Fruit fly (Drosophila melanogaster) whole organism, embryonic: ENCODE results near the gene beta4GalNAcTB.

Experiments
- Awh ChIP-seq: fragments of 200-800 bp; sonication (Bioruptor generic); IDR thresholded peaks from 2 replicates; pipeline ENCODE4, ENCODE4 v1.3.6; 2022; ENCODE audit warnings: missing biosample characterization, missing genetic modification characterization
- Bteb2 ChIP-seq: fragments of 200-800 bp; sonication (Bioruptor generic); optimal IDR thresholded peaks from 2 replicates; lab custom pipeline; 2016; ENCODE audit warnings: missing biosample characterization, missing genetic modification characterization
- CG10462 ChIP-seq: fragments of 200-800 bp; sonication (Bioruptor generic); optimal IDR thresholded peaks from 2 replicates; lab custom pipeline; 2016; ENCODE audit warnings: missing biosample characterization, missing genetic modification characterization
- CG10565 ChIP-seq: fragments of 200-800 bp; sonication (Bioruptor generic); optimal IDR thresholded peaks from 3 replicates; lab custom pipeline; 2016; ENCODE audit warnings: missing biosample characterization, mild to moderate bottlenecking, missing genetic modification characterization
- CG11093 ChIP-seq: fragments of 200-800 bp; sonication (Bioruptor generic); IDR thresholded peaks from 3 replicates; pipeline ENCODE4 v1.3.6; 2022; ENCODE audit warnings: missing biosample characterization, missing genetic modification characterization
- CG11456 ChIP-seq: fragments of 200-800 bp; sonication (Bioruptor generic); IDR thresholded peaks from 3 replicates; pipeline ENCODE4 v1.3.6; 2022; ENCODE audit warnings: missing biosample characterization, missing genetic modification characterization
- CG12219 ChIP-seq: fragments of 200-800 bp; sonication (Bioruptor generic); optimal IDR thresholded peaks from 3 replicates; lab custom pipeline; 2018; ENCODE audit warnings: missing biosample characterization, mild to moderate bottlenecking, missing genetic modification characterization
- CG12744 ChIP-seq: fragments of 200-800 bp; sonication (Bioruptor generic); optimal IDR thresholded peaks from 2 replicates; lab custom pipeline; 2016; ENCODE audit warnings: missing biosample characterization, missing genetic modification characterization
- CG13624 ChIP-seq: fragments of 200-800 bp; sonication (Bioruptor generic); optimal IDR thresholded peaks from 2 replicates; lab custom pipeline; 2016; ENCODE audit warnings: missing biosample characterization, missing genetic modification characterization
- CG13775 ChIP-seq: fragments of 200-800 bp; sonication (Bioruptor generic); optimal IDR thresholded peaks from 3 replicates; lab custom pipeline; 2017; ENCODE audit warnings: missing biosample characterization, mild to moderate bottlenecking, missing genetic modification characterization
- CG13894 ChIP-seq: fragments of 200-800 bp; sonication (Bioruptor generic); optimal IDR thresholded peaks from 3 replicates; lab custom pipeline; 2018; ENCODE audit warnings: missing biosample characterization, mild to moderate bottlenecking, missing genetic modification characterization, moderate library complexity
- CG16863 ChIP-seq: fragments of 200-800 bp; sonication (Bioruptor generic); optimal IDR thresholded peaks from 3 replicates; lab custom pipeline; 2016; ENCODE audit warnings: missing biosample characterization, missing genetic modification characterization
- CG17361 ChIP-seq: fragments of 200-800 bp; sonication (Bioruptor generic); IDR thresholded peaks from 3 replicates; pipeline ENCODE4 v1.3.6; 2022; ENCODE audit warnings: missing biosample characterization, missing genetic modification characterization
- CG17385 ChIP-seq: fragments of 200-800 bp; sonication (Bioruptor generic); optimal IDR thresholded peaks from 3 replicates; lab custom pipeline; 2018; ENCODE audit warnings: missing biosample characterization, mild to moderate bottlenecking, missing genetic modification characterization
- CG2129 ChIP-seq: fragments of 200-800 bp; sonication (Bioruptor generic); IDR thresholded peaks from 2 replicates; pipeline ENCODE4 v1.3.6; 2022; ENCODE audit warnings: missing biosample characterization, missing genetic modification characterization; ENCODE audit not compliant: partially characterized antibody
- CG2678 ChIP-seq: fragments of 200-800 bp; sonication (Bioruptor generic); optimal IDR thresholded peaks from 3 replicates; lab custom pipeline; 2019; ENCODE audit warnings: missing biosample characterization, mild to moderate bottlenecking, missing genetic modification characterization, moderate library complexity
- CG32772 ChIP-seq: fragments of 200-800 bp; sonication (Bioruptor generic); IDR thresholded peaks from 2 replicates; pipeline ENCODE4 v1.3.6; 2022; ENCODE audit warnings: missing biosample characterization, missing genetic modification characterization
- CG34376 ChIP-seq: fragments of 200-800 bp; sonication (Bioruptor generic); optimal IDR thresholded peaks from 2 replicates; lab custom pipeline; 2018; ENCODE audit warnings: missing biosample characterization, mild to moderate bottlenecking, missing genetic modification characterization
- CG3847 ChIP-seq: fragments of 200-800 bp; sonication (Bioruptor generic); IDR thresholded peaks from 2 replicates; pipeline ENCODE4 v1.3.6; 2022; ENCODE audit warnings: missing biosample characterization, missing genetic modification characterization
- CG4360 ChIP-seq: fragments of 200-800 bp; sonication (Bioruptor generic); IDR thresholded peaks from 2 replicates; pipeline ENCODE4 v1.3.6; 2022; ENCODE audit warnings: missing biosample characterization, missing genetic modification characterization
- CG8281 ChIP-seq: fragments of 200-800 bp; sonication (Bioruptor generic); optimal IDR thresholded peaks from 2 replicates; lab custom pipeline; 2018; ENCODE audit warnings: missing biosample characterization, mild to moderate bottlenecking, missing genetic modification characterization, moderate library complexity
- CG8388 ChIP-seq: fragments of 200-800 bp; sonication (Bioruptor generic); optimal IDR thresholded peaks from 2 replicates; lab custom pipeline; 2019; ENCODE audit warnings: missing biosample characterization, mild to moderate bottlenecking, missing genetic modification characterization, moderate library complexity
- CG8924 ChIP-seq: fragments of 200-800 bp; optimal IDR thresholded peaks from 3 replicates; lab custom pipeline; 2019; ENCODE audit warnings: missing biosample characterization, mild to moderate bottlenecking, missing genetic modification characterization, moderate library complexity
- Camta ChIP-seq: fragments of 200-800 bp; sonication (Bioruptor generic); optimal IDR thresholded peaks from 2 replicates; lab custom pipeline; 2016; ENCODE audit warnings: missing biosample characterization, missing genetic modification characterization
- Doc2 ChIP-seq: fragments of 200-800 bp; sonication (Bioruptor generic); IDR thresholded peaks from 2 replicates; pipeline ENCODE4 v1.3.6; 2022; ENCODE audit warnings: missing biosample characterization, missing genetic modification characterization
- Doc3 ChIP-seq: fragments of 200-800 bp; sonication (Bioruptor generic); IDR thresholded peaks from 3 replicates; pipeline ENCODE4 v1.3.6; 2022; ENCODE audit warnings: missing biosample characterization, missing genetic modification characterization; ENCODE audit not compliant: partially characterized antibody
- H15 ChIP-seq: fragments of 200-800 bp; sonication (Bioruptor generic); IDR thresholded peaks from 3 replicates; pipeline ENCODE4 v1.3.6; 2022; ENCODE audit warnings: missing biosample characterization, missing genetic modification characterization
- HmgZ ChIP-seq: fragments of 200-800 bp; sonication (Bioruptor generic); optimal IDR thresholded peaks from 2 replicates; lab custom pipeline; 2018; ENCODE audit warnings: missing biosample characterization, mild to moderate bottlenecking, missing genetic modification characterization
- Sox100B ChIP-seq: fragments of 200-800 bp; sonication (Bioruptor generic); optimal IDR thresholded peaks from 3 replicates; lab custom pipeline; 2018; ENCODE audit warnings: missing biosample characterization, mild to moderate bottlenecking, missing genetic modification characterization
- Trl ChIP-seq, 3 experiments: fragments of >200 bp in 2 of 3; fragments of 200-800 bp in 1 of 3; sonication (Bioruptor generic) in 1 of 3; optimal IDR thresholded peaks; 2 replicates in 1 of 3; 3 replicates in 2 of 3; lab custom pipeline; 2016 to 2017; ENCODE audit warnings: missing biosample characterization in 1 of 3, missing genetic modification characterization in 1 of 3
- az2 ChIP-seq: fragments of 200-800 bp; sonication (Bioruptor generic); optimal IDR thresholded peaks from 3 replicates; lab custom pipeline; 2016; ENCODE audit warnings: missing biosample characterization, missing genetic modification characterization
- br ChIP-seq: fragments of >200 bp; optimal IDR thresholded peaks from 2 replicates; lab custom pipeline; 2017
- chinmo ChIP-seq: fragments of 200-800 bp; sonication (Bioruptor generic); IDR thresholded peaks from 4 replicates; pipeline ENCODE4 v1.3.6; 2022; ENCODE audit warnings: missing biosample characterization, missing genetic modification characterization; ENCODE audit not compliant: partially characterized antibody
- chn ChIP-seq: fragments of 200-800 bp; sonication (Bioruptor generic); optimal IDR thresholded peaks from 2 replicates; lab custom pipeline; 2016; ENCODE audit warnings: missing biosample characterization, missing genetic modification characterization
- emc ChIP-seq: fragments of 200-800 bp; sonication (Bioruptor generic); optimal IDR thresholded peaks from 2 replicates; lab custom pipeline; 2016; ENCODE audit warnings: missing biosample characterization, missing genetic modification characterization
- eve ChIP-seq, 2 experiments: fragments of >200 bp; optimal IDR thresholded peaks; 2 replicates each; lab custom pipeline; 2017; ENCODE audit warnings: missing biosample characterization in 2 of 2, missing genetic modification characterization in 2 of 2
- exex ChIP-seq: fragments of 200-800 bp; sonication (Bioruptor generic); optimal IDR thresholded peaks from 4 replicates; lab custom pipeline; 2018; ENCODE audit warnings: missing biosample characterization, mild to moderate bottlenecking, missing genetic modification characterization, moderate library complexity
- kay ChIP-seq: fragments of 200-800 bp; sonication (Bioruptor generic); optimal IDR thresholded peaks from 2 replicates; lab custom pipeline; 2016; ENCODE audit warnings: missing biosample characterization, missing genetic modification characterization
- ken ChIP-seq: fragments of 200-800 bp; sonication (Bioruptor generic); IDR thresholded peaks from 3 replicates; pipeline ENCODE4 v1.3.6; 2022; ENCODE audit warnings: missing biosample characterization, missing genetic modification characterization
- kni ChIP-seq: fragments of 200-800 bp; sonication (Bioruptor generic); optimal IDR thresholded peaks from 3 replicates; lab custom pipeline; 2017; ENCODE audit warnings: mild to moderate bottlenecking, missing biosample characterization, missing genetic modification reagents, missing genetic modification characterization
- lab ChIP-seq: fragments of 200-800 bp; sonication (Bioruptor generic); optimal IDR thresholded peaks from 3 replicates; lab custom pipeline; 2017; ENCODE audit warnings: missing biosample characterization, missing genetic modification characterization, mild to moderate bottlenecking, moderate library complexity, missing genetic modification reagents
- lbe ChIP-seq: fragments of 200-800 bp; sonication (Bioruptor generic); optimal IDR thresholded peaks from 2 replicates; lab custom pipeline; 2016; ENCODE audit warnings: missing biosample characterization, mild to moderate bottlenecking, missing genetic modification characterization
- psq ChIP-seq: fragments of 200-800 bp; sonication (Bioruptor generic); optimal IDR thresholded peaks from 2 replicates; lab custom pipeline; 2017; ENCODE audit warnings: missing biosample characterization, missing genetic modification characterization
- scrt ChIP-seq: fragments of 200-800 bp; sonication (Bioruptor generic); optimal IDR thresholded peaks from 2 replicates; lab custom pipeline; 2018; ENCODE audit warnings: missing biosample characterization, mild to moderate bottlenecking, missing genetic modification characterization, moderate library complexity
- sens ChIP-seq: fragments of 200-800 bp; sonication (Bioruptor generic); peaks from one replicate; lab custom pipeline; 2016; ENCODE audit warnings: missing biosample characterization, missing genetic modification characterization
- so ChIP-seq: fragments of 200-800 bp; sonication (Bioruptor generic); IDR thresholded peaks from 3 replicates; pipeline ENCODE4 v1.3.6; 2022; ENCODE audit warnings: missing biosample characterization, missing genetic modification characterization
- sqz ChIP-seq: fragments of 200-800 bp; sonication (Bioruptor generic); optimal IDR thresholded peaks from 3 replicates; lab custom pipeline; 2018; ENCODE audit warnings: missing biosample characterization, mild to moderate bottlenecking, missing genetic modification characterization
- sr ChIP-seq: fragments of 200-800 bp; sonication (Bioruptor generic); IDR thresholded peaks from 3 replicates; pipeline ENCODE4 v1.3.6; 2022; ENCODE audit warnings: missing biosample characterization, missing genetic modification characterization
- wdn ChIP-seq: fragments of 200-800 bp; sonication (Bioruptor generic); IDR thresholded peaks from 2 replicates; pipeline ENCODE4 v1.3.6; 2022; ENCODE audit warnings: missing biosample characterization, missing genetic modification characterization
- zen2 ChIP-seq: fragments of 200-800 bp; sonication (Bioruptor generic); IDR thresholded peaks from 3 replicates; pipeline ENCODE4 v1.3.6; 2022; ENCODE audit warnings: missing biosample characterization, missing genetic modification characterization; ENCODE audit not compliant: partially characterized antibody

beta4GalNAcTB gene

dm6 chr3R:29033909-29034629 lies at the start of gene beta4GalNAcTB, which contains the start of gene Cpsf100 (continued):
- TF ChIP-seq emc (GFP tag; lab: Kevin White, UChicago) (no peak), CG16863 (GFP tag; lab: Kevin White, UChicago) (peak; percentile 64), so (no peak), CG32772 (peak; percentile 64), CG12744 (peak; percentile 40), CG2678 (tag; lab: Kevin White, UChicago) (peak; percentile 83), CG13894 (tag; lab: Kevin White, UChicago) (no peak), CG4360 (no peak), CG11093 (GFP tag; lab: Robert Waterston, UW) (0 out of 3 replicates have a peak, but pooled peaks have one; percentile 39), CG10462 (GFP tag; lab: Kevin White, UChicago) (peak; percentile 43), scrt (GFP tag; lab: Kevin White, UChicago) (peak; percentile 44), CG10565 (GFP tag; lab: Kevin White, UChicago) (no peak), psq (GFP tag; lab: Kevin White, UChicago) (peak; percentile 9), CG8924 (tag; lab: Kevin White, UChicago) (peak; percentile 83), wdn (GFP tag; lab: Robert Waterston, UW) (peak; percentile 35; the same call in 1 of the 2 replicates), sens (GFP tag; lab: Kevin White, UChicago) (peak; percentile 91), CG13775 (GFP tag; lab: Kevin White, UChicago) (peak; percentile 89), CG2129 (GFP tag; lab: Robert Waterston, UW) (no peak), CG11456 (GFP tag; lab: Robert Waterston, UW) (peak; percentile 68; the same call in 2 of the 3 replicates), CG34376 (GFP tag; lab: Kevin White, UChicago) (peak; percentile 21), lbe (GFP tag; lab: Kevin White, UChicago) (no peak), sr (GFP tag; lab: Robert Waterston, UW) (no peak), br (lab: Kevin White, UChicago) (no peak), Sox100B (GFP tag; lab: Kevin White, UChicago) (peak; percentile 83), CG13624 (peak; percentile 41), eve (GFP tag; optimal IDR thresholded peaks at IDR 0.05; lab: Kevin White, UChicago) (no peak), chinmo (no peak), CG17385 (GFP tag; lab: Kevin White, UChicago) (peak; percentile 69), Awh (no peak), exex (peak; percentile 80), CG3847 (GFP tag; lab: Robert Waterston, UW) (peak; percentile 49), HmgZ (tag; lab: Kevin White, UChicago) (peak; percentile 6), CG17361 (GFP tag; lab: Robert Waterston, UW) (peak; percentile 96), lab (GFP tag; lab: Kevin White, UChicago) (no peak), CG12219 (no peak), Doc3 (GFP tag; lab: Robert Waterston, UW) (no peak), Trl (optimal IDR thresholded peaks at IDR 0.05; lab: Kevin White, UChicago) (no peak), Trl (GFP tag; optimal IDR thresholded peaks at IDR 0.05; lab: Kevin White, UChicago) (peak; percentile 48), Camta (GFP tag; lab: Kevin White, UChicago) (peak; percentile 66), chn (GFP tag; lab: Kevin White, UChicago) (peak; percentile 40), CG8281 (tag; lab: Kevin White, UChicago) (peak; percentile 37), ken (GFP tag; lab: Robert Waterston, UW) (peak; percentile 59; the same call in 1 of the 3 replicates), kay (GFP tag; lab: Kevin White, UChicago) (peak; percentile 67), CG8388 (GFP tag; lab: Kevin White, UChicago) (peak; percentile 65), H15 (GFP tag; lab: Robert Waterston, UW) (peak; percentile 62; the same call in 2 of the 3 replicates), az2 (GFP tag; lab: Kevin White, UChicago) (peak; percentile 79), zen2 (GFP tag; lab: Robert Waterston, UW) (no peak), Bteb2 (GFP tag; lab: Kevin White, UChicago) (peak; percentile 31), kni (GFP tag; lab: Kevin White, UChicago) (no peak), Doc2 (GFP tag; lab: Robert Waterston, UW) (no peak), sqz (no peak)
